Worm (Caenorhabditis elegans): ENCODE results near the gene daf-11.

DNA sequence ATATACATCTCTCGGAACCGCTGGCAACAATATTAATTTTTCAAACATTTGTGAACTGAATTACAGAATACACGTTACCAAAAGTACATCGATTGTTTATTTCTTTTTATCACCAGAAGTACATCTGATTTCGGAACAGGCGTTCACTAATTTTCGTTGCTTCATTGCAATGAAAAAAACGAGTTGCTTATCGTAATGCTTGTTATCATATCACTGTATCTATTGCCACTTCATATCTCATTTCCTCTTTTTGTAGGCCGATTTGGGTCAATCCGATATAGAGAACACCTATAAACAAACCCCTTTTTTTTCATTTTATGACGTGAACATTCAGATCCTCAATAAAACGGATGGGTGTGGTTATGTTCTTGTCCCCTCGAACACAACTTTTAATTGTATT, 11.5 kb upstream of the daf-11 start:
- no peak for TF ChIP-seq unc-62 (GFP tag; optimal IDR thresholded peaks at IDR 0.05)
- no peak for TF ChIP-seq mab-5 (tag; optimal IDR thresholded peaks at IDR 0.05)
- no peak for TF ChIP-seq elt-3 (tag; optimal IDR thresholded peaks at IDR 0.05)
- no peak for TF ChIP-seq nhr-12 (tag; optimal IDR thresholded peaks at IDR 0.05)
- no peak for TF ChIP-seq lin-13 (tag; optimal IDR thresholded peaks at IDR 0.05)
- TF ChIP-seq lsy-2 (tag; optimal IDR thresholded peaks at IDR 0.05), result no peak
- no peak for TF ChIP-seq nhr-28 (tag; optimal IDR thresholded peaks at IDR 0.05)
- TF ChIP-seq unc-39 (tag; optimal IDR thresholded peaks at IDR 0.05), result no peak
- TF ChIP-seq snpc-4 (tag; optimal IDR thresholded peaks at IDR 0.05), result no peak
- no peak for TF ChIP-seq M03D4.4 (tag; optimal IDR thresholded peaks at IDR 0.05)

All from whole organism, mixed stage, embryonic.